Worm (Caenorhabditis elegans) whole organism, young adult: ENCODE measurements around the gene ZC513.2.

ENCODE experiments used
- F22D6.2 ChIP-seq: sonication (generic microtip); optimal IDR thresholded peaks from 2 replicates; lab custom pipeline; 2016; ENCODE audit warnings: mild to moderate bottlenecking, missing genetic modification characterization, missing compliant biosample characterization
- F23B12.7 ChIP-seq: sonication (generic microtip); optimal IDR thresholded peaks from 2 replicates; lab custom pipeline; 2017; ENCODE audit warnings: missing genetic modification characterization, mild to moderate bottlenecking, missing compliant biosample characterization, antibody characterized with exemption, moderate library complexity; ENCODE audit not compliant: insufficient read depth
- F37B4.10 ChIP-seq: fragments of 200-800 bp; sonication (Bioruptor generic); IDR thresholded peaks from 2 replicates; pipeline ENCODE4 v1.3.6; 2022; ENCODE audit warnings: missing genetic modification characterization, missing compliant biosample characterization
- F52B5.7 ChIP-seq: sonication (generic microtip); optimal IDR thresholded peaks from 2 replicates; lab custom pipeline; 2016; ENCODE audit warnings: mild to moderate bottlenecking, missing genetic modification characterization, missing compliant biosample characterization
- F57A8.1 ChIP-seq: fragments of 200-800 bp; sonication (Bioruptor generic); optimal IDR thresholded peaks from 2 replicates; lab custom pipeline; 2018; ENCODE audit warnings: mild to moderate bottlenecking, missing genetic modification characterization, moderate library complexity, missing compliant biosample characterization
- Y53G8AR.9 ChIP-seq: fragments of 200-800 bp; sonication (Bioruptor generic); conservative IDR thresholded peaks from 2 replicates; pipeline ENCODE4 v1.3.6; 2022; ENCODE audit warnings: missing genetic modification reagents, missing genetic modification characterization, missing compliant biosample characterization
- Y56A3A.18 ChIP-seq: fragments of 200-800 bp; sonication (Bioruptor generic); IDR thresholded peaks from 2 replicates; pipeline ENCODE4 v1.3.6; 2022; ENCODE audit warnings: missing genetic modification reagents, missing genetic modification characterization, missing compliant biosample characterization
- ama-1 ChIP-seq, 3 experiments: fragments of 150-350 bp in 1 of 3; sonication (generic microtip) in 2 of 3; optimal IDR thresholded peaks; 2 replicates each; lab custom pipeline; 2014 to 2018; ENCODE audit warnings: missing biosample characterization in 2 of 3, missing genetic modification characterization in 2 of 3, missing genetic modification reagents in 2 of 3
- aptf-2 ChIP-seq: fragments of 200-800 bp; sonication (Bioruptor generic); conservative IDR thresholded peaks from 2 replicates; pipeline ENCODE4 v1.3.6; 2022; ENCODE audit warnings: missing genetic modification reagents, missing genetic modification characterization, missing compliant biosample characterization
- aptf-3 ChIP-seq: fragments of 200-800 bp; sonication (Bioruptor generic); IDR thresholded peaks from 2 replicates; pipeline ENCODE4 v1.3.6; 2022; ENCODE audit warnings: missing genetic modification characterization, missing compliant biosample characterization
- athp-1 ChIP-seq: sonication (generic microtip); optimal IDR thresholded peaks from 2 replicates; lab custom pipeline; 2017; ENCODE audit warnings: mild to moderate bottlenecking, missing genetic modification characterization, missing compliant biosample characterization
- attf-3 ChIP-seq: fragments of 200-800 bp; sonication (Bioruptor generic); conservative IDR thresholded peaks from 2 replicates; pipeline ENCODE4 v1.3.6; 2022; ENCODE audit warnings: missing genetic modification reagents, missing genetic modification characterization, missing compliant biosample characterization
- bed-1 ChIP-seq: fragments of 200-800 bp; sonication (Bioruptor generic); IDR thresholded peaks from 2 replicates; pipeline ENCODE4 v1.3.6; 2022; ENCODE audit warnings: missing genetic modification reagents, missing genetic modification characterization, missing compliant biosample characterization
- cebp-1 ChIP-seq, 2 experiments: fragments of 200-800 bp in 1 of 2; sonication (Bioruptor generic) in 1 of 2; sonication (generic microtip) in 1 of 2; IDR thresholded peaks in 1 of 2; optimal IDR thresholded peaks in 1 of 2; 2 replicates each; pipeline versions ENCODE4 v1.3.6 to Lab custom; 2017 to 2022; ENCODE audit warnings: missing compliant biosample characterization in 2 of 2, missing genetic modification characterization in 2 of 2, mild to moderate bottlenecking in 1 of 2, missing genetic modification reagents in 1 of 2, moderate library complexity in 1 of 2
- ceh-91 ChIP-seq: fragments of 200-800 bp; sonication (Bioruptor generic); IDR thresholded peaks from 2 replicates; pipeline ENCODE4 v1.3.6; 2022; ENCODE audit warnings: missing genetic modification reagents, missing genetic modification characterization, missing compliant biosample characterization
- dpff-1 ChIP-seq: sonication (generic microtip); optimal IDR thresholded peaks from 2 replicates; lab custom pipeline; 2017; ENCODE audit warnings: mild to moderate bottlenecking, missing genetic modification characterization, missing compliant biosample characterization
- dpl-1 ChIP-seq: fragments of 150-350 bp; optimal IDR thresholded peaks from 2 replicates; lab custom pipeline; 2014; ENCODE audit warnings: missing biosample characterization, missing genetic modification reagents, missing genetic modification characterization
- egl-18 ChIP-seq: fragments of 200-800 bp; sonication (Bioruptor generic); IDR thresholded peaks from 2 replicates; pipeline ENCODE4 v1.3.6; 2022; ENCODE audit warnings: missing genetic modification reagents, missing genetic modification characterization, missing compliant biosample characterization
- egl-44 ChIP-seq: fragments of 200-800 bp; sonication (Bioruptor generic); IDR thresholded peaks from 2 replicates; pipeline ENCODE4 v1.3.6; 2022; ENCODE audit warnings: missing genetic modification reagents, missing genetic modification characterization, missing compliant biosample characterization
- ets-4 ChIP-seq: fragments of 200-800 bp; sonication (Bioruptor generic); optimal IDR thresholded peaks from 2 replicates; lab custom pipeline; 2018; ENCODE audit warnings: mild to moderate bottlenecking, missing genetic modification characterization, missing compliant biosample characterization
- fkh-3 ChIP-seq: sonication (generic microtip); optimal IDR thresholded peaks from 2 replicates; lab custom pipeline; 2016; ENCODE audit warnings: mild to moderate bottlenecking, missing genetic modification characterization, missing compliant biosample characterization
- him-1 ChIP-seq: sonication (generic microtip); optimal IDR thresholded peaks from 2 replicates; lab custom pipeline; 2016; ENCODE audit warnings: missing genotype, missing genetic modification reagents, missing genetic modification characterization, missing compliant biosample characterization
- hmg-20 ChIP-seq: fragments of 200-800 bp; sonication (Bioruptor generic); IDR thresholded peaks from 2 replicates; pipeline ENCODE4 v1.3.6; 2022; ENCODE audit warnings: missing genetic modification reagents, missing genetic modification characterization, missing compliant biosample characterization
- lag-1 ChIP-seq: fragments of 200-800 bp; sonication (Bioruptor generic); IDR thresholded peaks from 2 replicates; pipeline ENCODE4 v1.3.6; 2022; ENCODE audit warnings: missing genetic modification reagents, missing genetic modification characterization, missing compliant biosample characterization
- let-526 ChIP-seq: fragments of 200-800 bp; sonication (Bioruptor generic); IDR thresholded peaks from 2 replicates; pipeline ENCODE4 v1.3.6; 2022; ENCODE audit warnings: missing genetic modification reagents, missing genetic modification characterization, missing compliant biosample characterization
- let-607 ChIP-seq, 2 experiments: fragments of 200-800 bp in 1 of 2; sonication (Bioruptor generic) in 1 of 2; sonication (generic microtip) in 1 of 2; optimal IDR thresholded peaks; 2 replicates each; lab custom pipeline; 2016 to 2018; ENCODE audit warnings: mild to moderate bottlenecking in 2 of 2, missing compliant biosample characterization in 2 of 2, missing genetic modification characterization in 2 of 2, moderate library complexity in 2 of 2, missing genotype in 1 of 2
- lin-26 ChIP-seq: fragments of 200-800 bp; sonication (Bioruptor generic); IDR thresholded peaks from 2 replicates; pipeline ENCODE4 v1.3.6; 2022; ENCODE audit warnings: missing genetic modification reagents, missing genetic modification characterization, missing compliant biosample characterization
- lin-54 ChIP-seq: fragments of 200-800 bp; sonication (Bioruptor generic); optimal IDR thresholded peaks from 2 replicates; lab custom pipeline; 2018; ENCODE audit warnings: mild to moderate bottlenecking, missing genetic modification characterization, missing compliant biosample characterization
- lsl-1 ChIP-seq: fragments of 200-800 bp; sonication (Bioruptor generic); optimal IDR thresholded peaks from 2 replicates; lab custom pipeline; 2018; ENCODE audit warnings: mild to moderate bottlenecking, missing genetic modification characterization, moderate library complexity, missing compliant biosample characterization
- madf-3 ChIP-seq: fragments of 200-800 bp; sonication (Bioruptor generic); IDR thresholded peaks from 2 replicates; pipeline ENCODE4 v1.3.6; 2022; ENCODE audit warnings: missing genetic modification reagents, missing genetic modification characterization, missing compliant biosample characterization
- mel-28 ChIP-seq: sonication (generic microtip); optimal IDR thresholded peaks from 2 replicates; lab custom pipeline; 2016; ENCODE audit warnings: borderline replicate concordance, mild to moderate bottlenecking, missing genetic modification characterization, missing compliant biosample characterization
- mxl-1 ChIP-seq: sonication (generic microtip); optimal IDR thresholded peaks from 2 replicates; lab custom pipeline; 2016; ENCODE audit warnings: missing genetic modification characterization, missing compliant biosample characterization
- nfya-2 ChIP-seq: fragments of 200-800 bp; sonication (Bioruptor generic); IDR thresholded peaks from 2 replicates; pipeline ENCODE4 v1.3.6; 2022; ENCODE audit warnings: missing genetic modification reagents, missing genetic modification characterization, missing compliant biosample characterization
- nfyb-1 ChIP-seq: fragments of 200-800 bp; sonication (Bioruptor generic); IDR thresholded peaks from 2 replicates; pipeline ENCODE4 v1.3.6; 2022; ENCODE audit warnings: missing genetic modification reagents, missing genetic modification characterization, missing compliant biosample characterization
- nhr-27 ChIP-seq: fragments of 200-800 bp; sonication (Bioruptor generic); optimal IDR thresholded peaks from 2 replicates; lab custom pipeline; 2018; ENCODE audit warnings: mild to moderate bottlenecking, missing genetic modification characterization, moderate library complexity, missing compliant biosample characterization
- rcor-1 ChIP-seq: fragments of 200-800 bp; sonication (Bioruptor generic); IDR thresholded peaks from 2 replicates; pipeline ENCODE4 v1.3.6; 2022; ENCODE audit warnings: missing genetic modification reagents, missing genetic modification characterization, missing compliant biosample characterization
- rec-8 ChIP-seq, 2 experiments: sonication (generic microtip); optimal IDR thresholded peaks; 2 replicates each; lab custom pipeline; 2016; ENCODE audit warnings: mild to moderate bottlenecking in 2 of 2, missing genetic modification characterization in 2 of 2, missing genetic modification reagents in 2 of 2, missing genotype in 2 of 2, missing biosample characterization in 1 of 2, missing compliant biosample characterization in 1 of 2, moderate library complexity in 1 of 2
- sdz-38 ChIP-seq: sonication (generic microtip); optimal IDR thresholded peaks from 2 replicates; lab custom pipeline; 2016; ENCODE audit warnings: missing genotype, missing genetic modification characterization, missing compliant biosample characterization
- sea-2 ChIP-seq: fragments of 200-800 bp; sonication (Bioruptor generic); IDR thresholded peaks from 2 replicates; pipeline ENCODE4 v1.3.6; 2022; ENCODE audit warnings: missing genetic modification characterization, missing compliant biosample characterization
- snpc-1.1 ChIP-seq: sonication (generic microtip); optimal IDR thresholded peaks from 2 replicates; lab custom pipeline; 2017; ENCODE audit warnings: missing genetic modification characterization, mild to moderate bottlenecking, missing compliant biosample characterization, antibody characterized with exemption, moderate library complexity, missing genotype, missing genetic modification reagents; ENCODE audit not compliant: insufficient read depth
- sptf-2 ChIP-seq: fragments of 200-800 bp; sonication (Bioruptor generic); optimal IDR thresholded peaks from 2 replicates; lab custom pipeline; 2018; ENCODE audit warnings: mild to moderate bottlenecking, missing genetic modification characterization, missing compliant biosample characterization
- unc-62 ChIP-seq: fragments of 150-350 bp; optimal IDR thresholded peaks from 2 replicates; lab custom pipeline; 2014; ENCODE audit warnings: missing biosample characterization, missing genetic modification reagents, missing genetic modification characterization
- ztf-22 ChIP-seq: fragments of 200-800 bp; sonication (Bioruptor generic); optimal IDR thresholded peaks from 2 replicates; lab custom pipeline; 2018; ENCODE audit warnings: mild to moderate bottlenecking, missing genetic modification characterization, moderate library complexity, missing compliant biosample characterization
- ztf-25 ChIP-seq: fragments of 200-800 bp; sonication (Bioruptor generic); IDR thresholded peaks from 2 replicates; pipeline ENCODE4 v1.3.6; 2022; ENCODE audit warnings: missing genetic modification reagents, missing genetic modification characterization, missing compliant biosample characterization
- ztf-28 ChIP-seq: fragments of 200-800 bp; sonication (Bioruptor generic); IDR thresholded peaks from 2 replicates; pipeline ENCODE4 v1.3.6; 2022; ENCODE audit warnings: missing genetic modification reagents, missing genetic modification characterization, missing compliant biosample characterization
- ztf-3 ChIP-seq: fragments of 200-800 bp; sonication (Bioruptor generic); optimal IDR thresholded peaks from 2 replicates; lab custom pipeline; 2018; ENCODE audit warnings: mild to moderate bottlenecking, missing genetic modification characterization, missing compliant biosample characterization

The ZC513.2 gene

ce11 chrV:8028825-8029489 is 25.3 kb upstream of the ZC513.2 start, which contains the start of gene oma-2:
oma-2 (plus strand) TSS chrV:8029439.
- no peak for TF ChIP-seq ztf-25 (GFP tag; lab: Robert Waterston, UW)
- TF ChIP-seq F52B5.7 (tag; lab: Kevin White, UChicago) = no peak
- 0 out of 2 replicates have a peak, but pooled peaks have one; percentile 14 for TF ChIP-seq Y56A3A.18 (GFP tag; lab: Robert Waterston, UW)
- TF ChIP-seq F23B12.7 (tag; lab: Kevin White, UChicago) = peak; percentile 26
- TF ChIP-seq unc-62 (GFP tag; lab: Kevin White, UChicago) = no peak
- no peak for TF ChIP-seq ztf-3
- no peak for TF ChIP-seq ets-4
- peak; percentile 49 for TF ChIP-seq rcor-1 (GFP tag; lab: Robert Waterston, UW)
- TF ChIP-seq sdz-38 (tag; lab: Kevin White, UChicago) = no peak
- TF ChIP-seq ceh-91 = peak; percentile 84
- TF ChIP-seq egl-18 (GFP tag; lab: Robert Waterston, UW) = no peak
- no peak for TF ChIP-seq F22D6.2 (tag; lab: Kevin White, UChicago)
- no peak for TF ChIP-seq let-526 (GFP tag; lab: Robert Waterston, UW)
- TF ChIP-seq Y53G8AR.9 (GFP tag; lab: Robert Waterston, UW) = 0 out of 2 replicates have a peak, but pooled peaks have one; percentile 52
- no peak for TF ChIP-seq sptf-2 (GFP tag; lab: Kevin White, UChicago)
- TF ChIP-seq bed-1 = no peak
- no peak for TF ChIP-seq lin-26 (GFP tag; lab: Robert Waterston, UW)
- no peak for TF ChIP-seq nhr-27 (tag; lab: Kevin White, UChicago)
- peak; percentile 23 for TF ChIP-seq snpc-1.1 (tag; lab: Kevin White, UChicago)
- no peak for TF ChIP-seq F37B4.10 (GFP tag; lab: Robert Waterston, UW)
- no peak for TF ChIP-seq lag-1
- TF ChIP-seq lsl-1 (GFP tag; lab: Kevin White, UChicago) = peak; percentile 99
- TF ChIP-seq F57A8.1 (GFP tag; lab: Kevin White, UChicago) = no peak
- no peak for TF ChIP-seq mel-28 (tag; lab: Kevin White, UChicago)
- TF ChIP-seq attf-3 (GFP tag; lab: Robert Waterston, UW) = 0 out of 2 replicates have a peak, but pooled peaks have one; percentile 21
- TF ChIP-seq ztf-28 (GFP tag; lab: Robert Waterston, UW) = no peak
- TF ChIP-seq ama-1 (optimal IDR thresholded peaks at IDR 0.05; lab: Kevin White, UChicago) = no peak
- no peak for TF ChIP-seq ama-1 (GFP tag; optimal IDR thresholded peaks at IDR 0.05; lab: Kevin White, UChicago)
- no peak for TF ChIP-seq athp-1
- TF ChIP-seq ztf-22 (GFP tag; lab: Kevin White, UChicago) = no peak
- no peak for TF ChIP-seq aptf-3 (GFP tag; lab: Robert Waterston, UW)
- 0 out of 2 replicates have a peak, but pooled peaks have one; percentile 16 for TF ChIP-seq madf-3 (GFP tag; lab: Robert Waterston, UW)
- 0 out of 2 replicates have a peak, but pooled peaks have one; percentile 33 for TF ChIP-seq nfyb-1 (GFP tag; lab: Robert Waterston, UW)
- TF ChIP-seq fkh-3 = no peak
- peak; percentile 36 for TF ChIP-seq dpl-1 (GFP tag; lab: Kevin White, UChicago)
- no peak for TF ChIP-seq aptf-2 (GFP tag; lab: Robert Waterston, UW)
- TF ChIP-seq cebp-1 (GFP tag; IDR thresholded peaks at IDR 0.05; lab: Robert Waterston, UW) = no peak
- TF ChIP-seq cebp-1 (tag; optimal IDR thresholded peaks at IDR 0.05; lab: Kevin White, UChicago) = no peak
- TF ChIP-seq mxl-1 (tag; lab: Kevin White, UChicago) = no peak
- no peak for TF ChIP-seq let-607 (tag; optimal IDR thresholded peaks at IDR 0.05; lab: Kevin White, UChicago)
- TF ChIP-seq rec-8 (tag; optimal IDR thresholded peaks at IDR 0.05; lab: Kevin White, UChicago) = no peak
- TF ChIP-seq him-1 (tag; lab: Kevin White, UChicago) = no peak
- TF ChIP-seq sea-2 (GFP tag; lab: Robert Waterston, UW) = no peak
- TF ChIP-seq hmg-20 (GFP tag; lab: Robert Waterston, UW) = no peak
- peak; percentile 58 for TF ChIP-seq lin-54 (GFP tag; lab: Kevin White, UChicago)
- no peak for TF ChIP-seq egl-44 (GFP tag; lab: Robert Waterston, UW)
- TF ChIP-seq dpff-1 (tag; lab: Kevin White, UChicago) = no peak
- no peak for TF ChIP-seq nfya-2 (GFP tag; lab: Robert Waterston, UW)
